Worm (Caenorhabditis elegans) whole organism, young adult: ENCODE measurements around the gene sna-2.

Experiments used
- D2030.7 ChIP-seq: fragments of 200-800 bp; sonication (Bioruptor generic); IDR thresholded peaks from 2 replicates; pipeline ENCODE4 v1.3.6; 2022; ENCODE audit warnings: missing genetic modification reagents, missing genetic modification characterization, missing compliant biosample characterization
- F22D6.2 ChIP-seq: sonication (generic microtip); optimal IDR thresholded peaks from 2 replicates; lab custom pipeline; 2016; ENCODE audit warnings: mild to moderate bottlenecking, missing genetic modification characterization, missing compliant biosample characterization
- F39B2.1 ChIP-seq: fragments of 200-800 bp; sonication (Bioruptor generic); IDR thresholded peaks from 2 replicates; pipeline ENCODE4 v1.3.6; 2022; ENCODE audit warnings: missing genetic modification reagents, missing genetic modification characterization, missing compliant biosample characterization
- F57C9.4 ChIP-seq: sonication (generic microtip); optimal IDR thresholded peaks from 2 replicates; lab custom pipeline; 2017; ENCODE audit warnings: mild to moderate bottlenecking, missing genetic modification characterization, missing compliant biosample characterization
- K11D2.4 ChIP-seq: fragments of 200-800 bp; sonication (Bioruptor generic); IDR thresholded peaks from 2 replicates; pipeline ENCODE4 v1.3.6; 2022; ENCODE audit warnings: missing genetic modification reagents, missing genetic modification characterization, missing compliant biosample characterization
- K12H6.12 ChIP-seq: fragments of 200-800 bp; sonication (Bioruptor generic); optimal IDR thresholded peaks from 2 replicates; lab custom pipeline; 2018; ENCODE audit warnings: mild to moderate bottlenecking, missing genetic modification characterization, missing compliant biosample characterization
- Y53F4B.3 ChIP-seq: fragments of 200-800 bp; sonication (Bioruptor generic); IDR thresholded peaks from 2 replicates; pipeline ENCODE4 v1.3.6; 2022; ENCODE audit warnings: missing genetic modification reagents, missing genetic modification characterization, missing compliant biosample characterization
- Y53G8AR.9 ChIP-seq: fragments of 200-800 bp; sonication (Bioruptor generic); conservative IDR thresholded peaks from 2 replicates; pipeline ENCODE4 v1.3.6; 2022; ENCODE audit warnings: missing genetic modification reagents, missing genetic modification characterization, missing compliant biosample characterization
- Y56A3A.18 ChIP-seq: fragments of 200-800 bp; sonication (Bioruptor generic); IDR thresholded peaks from 2 replicates; pipeline ENCODE4 v1.3.6; 2022; ENCODE audit warnings: missing genetic modification reagents, missing genetic modification characterization, missing compliant biosample characterization
- ama-1 ChIP-seq, 3 experiments: fragments of 150-350 bp in 1 of 3; sonication (generic microtip) in 2 of 3; optimal IDR thresholded peaks; 2 replicates each; lab custom pipeline; 2014 to 2018; ENCODE audit warnings: missing biosample characterization in 2 of 3, missing genetic modification characterization in 2 of 3, missing genetic modification reagents in 2 of 3
- aptf-3 ChIP-seq: fragments of 200-800 bp; sonication (Bioruptor generic); IDR thresholded peaks from 2 replicates; pipeline ENCODE4 v1.3.6; 2022; ENCODE audit warnings: missing genetic modification characterization, missing compliant biosample characterization
- atf-7 ChIP-seq: sonication (generic microtip); optimal IDR thresholded peaks from 2 replicates; lab custom pipeline; 2017; ENCODE audit warnings: mild to moderate bottlenecking, missing genetic modification characterization, missing compliant biosample characterization
- athp-1 ChIP-seq: sonication (generic microtip); optimal IDR thresholded peaks from 2 replicates; lab custom pipeline; 2017; ENCODE audit warnings: mild to moderate bottlenecking, missing genetic modification characterization, missing compliant biosample characterization
- attf-3 ChIP-seq: fragments of 200-800 bp; sonication (Bioruptor generic); conservative IDR thresholded peaks from 2 replicates; pipeline ENCODE4 v1.3.6; 2022; ENCODE audit warnings: missing genetic modification reagents, missing genetic modification characterization, missing compliant biosample characterization
- attf-5 ChIP-seq: fragments of 200-800 bp; sonication (Bioruptor generic); optimal IDR thresholded peaks from 2 replicates; lab custom pipeline; 2018; ENCODE audit warnings: mild to moderate bottlenecking, missing genetic modification characterization, missing compliant biosample characterization
- bed-2 ChIP-seq: fragments of 200-800 bp; sonication (Bioruptor generic); IDR thresholded peaks from 2 replicates; pipeline ENCODE4 v1.3.6; 2022; ENCODE audit warnings: missing genetic modification reagents, missing genetic modification characterization, missing compliant biosample characterization
- ccch-3 ChIP-seq: fragments of 200-800 bp; sonication (Bioruptor generic); optimal IDR thresholded peaks from 2 replicates; lab custom pipeline; 2018; ENCODE audit warnings: mild to moderate bottlenecking, missing genetic modification characterization, missing compliant biosample characterization
- cebp-1 ChIP-seq, 2 experiments: fragments of 200-800 bp in 1 of 2; sonication (Bioruptor generic) in 1 of 2; sonication (generic microtip) in 1 of 2; IDR thresholded peaks in 1 of 2; optimal IDR thresholded peaks in 1 of 2; 2 replicates each; pipeline versions ENCODE4 v1.3.6 to Lab custom; 2017 to 2022; ENCODE audit warnings: missing compliant biosample characterization in 2 of 2, missing genetic modification characterization in 2 of 2, mild to moderate bottlenecking in 1 of 2, missing genetic modification reagents in 1 of 2, moderate library complexity in 1 of 2
- ceh-100 ChIP-seq: fragments of 200-800 bp; sonication (Bioruptor generic); IDR thresholded peaks from 2 replicates; pipeline ENCODE4 v1.3.6; 2022; ENCODE audit warnings: missing genetic modification reagents, missing genetic modification characterization, missing compliant biosample characterization
- ceh-40 ChIP-seq: fragments of 200-800 bp; sonication (Bioruptor generic); IDR thresholded peaks from 2 replicates; pipeline ENCODE4 v1.3.6; 2022; ENCODE audit warnings: missing genetic modification characterization, missing compliant biosample characterization
- ceh-58 ChIP-seq: fragments of 200-800 bp; sonication (Bioruptor generic); IDR thresholded peaks from 2 replicates; pipeline ENCODE4 v1.3.6; 2022; ENCODE audit warnings: missing genetic modification characterization, missing compliant biosample characterization
- egl-18 ChIP-seq: fragments of 200-800 bp; sonication (Bioruptor generic); IDR thresholded peaks from 2 replicates; pipeline ENCODE4 v1.3.6; 2022; ENCODE audit warnings: missing genetic modification reagents, missing genetic modification characterization, missing compliant biosample characterization
- egrh-3 ChIP-seq: fragments of 200-800 bp; sonication (Bioruptor generic); IDR thresholded peaks from 2 replicates; pipeline ENCODE4 v1.3.6; 2022; ENCODE audit warnings: missing genetic modification reagents, missing genetic modification characterization, missing compliant biosample characterization
- ets-4 ChIP-seq: fragments of 200-800 bp; sonication (Bioruptor generic); optimal IDR thresholded peaks from 2 replicates; lab custom pipeline; 2018; ENCODE audit warnings: mild to moderate bottlenecking, missing genetic modification characterization, missing compliant biosample characterization
- him-1 ChIP-seq: sonication (generic microtip); optimal IDR thresholded peaks from 2 replicates; lab custom pipeline; 2016; ENCODE audit warnings: missing genotype, missing genetic modification reagents, missing genetic modification characterization, missing compliant biosample characterization
- hmg-1.2 ChIP-seq: fragments of 200-800 bp; sonication (Bioruptor generic); IDR thresholded peaks from 2 replicates; pipeline ENCODE4 v1.3.6; 2022; ENCODE audit warnings: missing genetic modification reagents, missing genetic modification characterization, missing compliant biosample characterization
- hsf-1 ChIP-seq: fragments of 200-800 bp; sonication (Bioruptor generic); IDR thresholded peaks from 2 replicates; pipeline ENCODE4 v1.3.6; 2022; ENCODE audit warnings: missing genetic modification reagents, missing genetic modification characterization, missing compliant biosample characterization
- lsl-1 ChIP-seq: fragments of 200-800 bp; sonication (Bioruptor generic); optimal IDR thresholded peaks from 2 replicates; lab custom pipeline; 2018; ENCODE audit warnings: mild to moderate bottlenecking, missing genetic modification characterization, moderate library complexity, missing compliant biosample characterization
- madf-6 ChIP-seq: fragments of 200-800 bp; sonication (Bioruptor generic); IDR thresholded peaks from 2 replicates; pipeline ENCODE4 v1.3.6; 2022; ENCODE audit warnings: missing genetic modification reagents, missing genetic modification characterization, missing compliant biosample characterization
- mcd-1 ChIP-seq: fragments of 200-800 bp; sonication (Bioruptor generic); IDR thresholded peaks from 2 replicates; pipeline ENCODE4 v1.3.6; 2022; ENCODE audit warnings: missing genetic modification reagents, missing genetic modification characterization, missing compliant biosample characterization
- mel-28 ChIP-seq: sonication (generic microtip); optimal IDR thresholded peaks from 2 replicates; lab custom pipeline; 2016; ENCODE audit warnings: borderline replicate concordance, mild to moderate bottlenecking, missing genetic modification characterization, missing compliant biosample characterization
- nfyb-1 ChIP-seq: fragments of 200-800 bp; sonication (Bioruptor generic); IDR thresholded peaks from 2 replicates; pipeline ENCODE4 v1.3.6; 2022; ENCODE audit warnings: missing genetic modification reagents, missing genetic modification characterization, missing compliant biosample characterization
- nhr-120 ChIP-seq: fragments of 200-800 bp; sonication (Bioruptor generic); IDR thresholded peaks from 2 replicates; pipeline ENCODE4 v1.3.6; 2022; ENCODE audit warnings: missing genetic modification characterization, missing compliant biosample characterization
- nhr-80 ChIP-seq: sonication (generic microtip); optimal IDR thresholded peaks from 2 replicates; lab custom pipeline; 2016; ENCODE audit warnings: missing genetic modification characterization, missing compliant biosample characterization
- rcor-1 ChIP-seq: fragments of 200-800 bp; sonication (Bioruptor generic); IDR thresholded peaks from 2 replicates; pipeline ENCODE4 v1.3.6; 2022; ENCODE audit warnings: missing genetic modification reagents, missing genetic modification characterization, missing compliant biosample characterization
- repo-1 ChIP-seq: sonication (generic microtip); optimal IDR thresholded peaks from 2 replicates; lab custom pipeline; 2017; ENCODE audit warnings: mild to moderate bottlenecking, missing genetic modification characterization, missing compliant biosample characterization
- snpc-1.3 ChIP-seq: sonication (generic microtip); optimal IDR thresholded peaks from 2 replicates; lab custom pipeline; 2017; ENCODE audit warnings: missing genetic modification characterization, mild to moderate bottlenecking, missing compliant biosample characterization, antibody characterized with exemption, moderate library complexity, missing genotype, missing genetic modification reagents; ENCODE audit not compliant: insufficient read depth
- snpc-3.4 ChIP-seq: sonication (generic microtip); optimal IDR thresholded peaks from 2 replicates; lab custom pipeline; 2017; ENCODE audit warnings: missing genetic modification characterization, mild to moderate bottlenecking, missing compliant biosample characterization, antibody characterized with exemption, moderate library complexity, missing genotype, missing genetic modification reagents
- snpc-4 ChIP-seq, 5 experiments: fragments of 150-350 bp in 1 of 5; sonication (generic microtip) in 4 of 5; optimal IDR thresholded peaks; 2 replicates each; lab custom pipeline; 2014 to 2018; ENCODE audit warnings: missing genetic modification characterization in 5 of 5, missing biosample characterization in 3 of 5, antibody characterized with exemption in 2 of 5, mild to moderate bottlenecking in 2 of 5, missing compliant biosample characterization in 2 of 5, missing genotype in 2 of 5, moderate library complexity in 2 of 5, missing genetic modification reagents in 1 of 5
- somi-1 ChIP-seq: fragments of 200-800 bp; sonication (Bioruptor generic); optimal IDR thresholded peaks from 2 replicates; lab custom pipeline; 2018; ENCODE audit warnings: mild to moderate bottlenecking, missing genetic modification characterization, missing compliant biosample characterization
- tbp1 ChIP-seq: fragments of 200-800 bp; sonication (Bioruptor generic); optimal IDR thresholded peaks from 2 replicates; lab custom pipeline; 2018; ENCODE audit warnings: mild to moderate bottlenecking, missing genetic modification characterization, missing compliant biosample characterization

sna-2 gene

ce11 chrIV:9737204-9737790 is 40.1 kb downstream of the sna-2 start, which contains the start of gene cka-1:
Gene cka-1 (minus strand): TSS chrIV:9737621.
- TF ChIP-seq K12H6.12 (tag; lab: Kevin White, UChicago) (no peak), attf-5 (GFP tag; lab: Kevin White, UChicago) (peak; percentile 2), nhr-80 (peak; percentile 51), hmg-1.2 (GFP tag; lab: Robert Waterston, UW) (peak; percentile 46; the same call in 1 of the 2 replicates), mel-28 (tag; lab: Kevin White, UChicago) (no peak)

DNA sequence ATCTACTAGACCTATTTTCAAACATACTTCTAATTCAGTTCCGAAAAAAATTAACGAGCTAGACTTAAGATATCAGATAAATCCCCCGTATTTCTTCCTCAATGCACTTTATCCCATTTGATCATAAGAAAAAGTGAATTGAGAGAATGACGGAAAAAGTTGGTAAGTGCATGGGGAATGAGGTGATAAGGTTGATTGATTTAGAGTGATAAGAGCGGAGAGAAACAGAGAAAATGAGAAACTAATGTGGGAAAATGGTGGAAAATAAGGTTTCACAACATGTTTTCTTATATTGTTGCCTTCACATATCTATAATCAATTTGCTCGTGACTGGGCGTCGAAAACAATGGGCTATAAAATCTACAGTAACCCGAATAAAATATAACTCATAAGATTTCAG is 41.7 kb downstream of the sna-2 start:
- TF ChIP-seq attf-5 (GFP tag; lab: Kevin White, UChicago) (peak; percentile 30), ceh-40 (GFP tag; lab: Robert Waterston, UW) (no peak), nhr-80 (peak; percentile 49), nfyb-1 (GFP tag; lab: Robert Waterston, UW) (0 out of 2 replicates have a peak, but pooled peaks have one; percentile 17), cebp-1 (GFP tag; IDR thresholded peaks at IDR 0.05; lab: Robert Waterston, UW) (peak; percentile 24; the same call in 1 of the 2 replicates), cebp-1 (tag; optimal IDR thresholded peaks at IDR 0.05; lab: Kevin White, UChicago) (peak; percentile 77)
- TF ChIP-seq, all 124 proteins: peak for 4

DNA sequence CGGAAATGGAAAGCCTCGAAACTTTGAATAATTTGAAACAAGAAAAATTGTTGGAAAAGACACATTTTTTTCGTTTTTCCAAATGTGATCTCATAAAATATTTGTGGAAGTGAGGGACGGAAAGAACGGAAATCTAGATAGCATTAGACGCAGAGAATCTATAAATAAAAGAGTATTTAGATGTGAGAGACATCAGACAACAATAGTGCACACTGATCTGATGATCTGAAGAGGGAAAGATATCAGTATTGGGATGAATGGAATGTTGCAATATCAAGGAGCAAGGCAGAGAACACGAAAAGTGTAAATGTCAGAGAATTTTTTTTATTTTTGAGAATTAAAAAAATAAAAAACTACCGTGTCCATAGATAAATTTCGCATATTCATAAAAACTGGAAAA is 42.6 kb downstream of the sna-2 start:
- no peak for TF ChIP-seq repo-1 (tag; lab: Kevin White, UChicago)
- no peak for TF ChIP-seq tbp1
- no peak for TF ChIP-seq atf-7 (tag; lab: Kevin White, UChicago)
- no peak for TF ChIP-seq nhr-120 (GFP tag; lab: Robert Waterston, UW)
- peak; percentile 9; the same call in 1 of the 2 replicates for TF ChIP-seq hmg-1.2 (GFP tag; lab: Robert Waterston, UW)

DNA sequence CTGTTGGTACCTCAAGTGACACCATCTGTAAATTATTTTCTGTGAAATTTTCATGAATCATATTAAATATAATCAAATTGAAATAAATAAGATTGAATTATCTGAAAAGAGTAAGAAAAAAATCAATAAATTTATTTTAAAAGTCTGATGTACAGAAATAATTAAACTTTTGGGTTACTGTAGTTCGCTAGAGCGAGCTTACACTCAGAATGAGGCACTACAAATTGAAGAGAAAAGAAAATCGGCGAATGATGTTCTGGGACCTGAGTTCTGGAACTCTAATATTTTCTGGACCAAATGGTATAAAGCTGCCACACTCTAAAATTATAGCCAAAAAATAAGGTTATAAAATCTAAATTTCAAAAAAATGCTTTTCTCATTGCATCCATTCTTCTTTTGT is 43.5 kb downstream of the sna-2 start:
- TF ChIP-seq Y53F4B.3 (no peak), madf-6 (GFP tag; lab: Robert Waterston, UW) (no peak), ama-1 (optimal IDR thresholded peaks at IDR 0.05; lab: Kevin White, UChicago) (no peak), ama-1 (GFP tag; optimal IDR thresholded peaks at IDR 0.05; lab: Kevin White, UChicago) (no peak), lsl-1 (GFP tag; lab: Kevin White, UChicago) (peak; percentile 84), hsf-1 (GFP tag; lab: Robert Waterston, UW) (no peak), ceh-40 (GFP tag; lab: Robert Waterston, UW) (no peak), snpc-4 (GFP tag; optimal IDR thresholded peaks at IDR 0.05; lab: Kevin White, UChicago) (no peak), snpc-4 (tag; optimal IDR thresholded peaks at IDR 0.05; lab: Kevin White, UChicago) (peak in 1 of 4 experiments; percentile 7), him-1 (peak; percentile 9), athp-1 (tag; lab: Kevin White, UChicago) (no peak), rcor-1 (GFP tag; lab: Robert Waterston, UW) (no peak), ceh-100 (GFP tag; lab: Robert Waterston, UW) (peak; percentile 64), egrh-3 (no peak), Y56A3A.18 (GFP tag; lab: Robert Waterston, UW) (no peak), mcd-1 (GFP tag; lab: Robert Waterston, UW) (0 out of 2 replicates have a peak, but pooled peaks have one; percentile 26), ccch-3 (GFP tag; lab: Kevin White, UChicago) (no peak), snpc-1.3 (tag; lab: Kevin White, UChicago) (no peak), aptf-3 (GFP tag; lab: Robert Waterston, UW) (no peak), Y53G8AR.9 (GFP tag; lab: Robert Waterston, UW) (no peak), K11D2.4 (no peak), attf-3 (no peak), snpc-3.4 (tag; lab: Kevin White, UChicago) (no peak), somi-1 (GFP tag; lab: Kevin White, UChicago) (no peak), bed-2 (no peak), F57C9.4 (tag; lab: Kevin White, UChicago) (no peak), ets-4 (no peak), D2030.7 (GFP tag; lab: Robert Waterston, UW) (no peak), F39B2.1 (no peak), F22D6.2 (tag; lab: Kevin White, UChicago) (no peak), ceh-58 (GFP tag; lab: Robert Waterston, UW) (no peak), egl-18 (GFP tag; lab: Robert Waterston, UW) (no peak)
